Worm (Caenorhabditis elegans) whole organism, L4 larva: Measurements from ENCODE around the gene fbxb-58.

ENCODE experiments used
- D1046.2 ChIP-seq: fragments of 200-800 bp; sonication (Bioruptor generic); IDR thresholded peaks from 2 replicates; pipeline ENCODE4 v1.3.6; 2022; ENCODE audit warnings: missing genetic modification characterization, missing compliant biosample characterization
- F37D6.2 ChIP-seq: sonication (generic microtip); optimal IDR thresholded peaks from 2 replicates; lab custom pipeline; 2016; ENCODE audit warnings: mild to moderate bottlenecking, missing genetic modification characterization, missing compliant biosample characterization
- R02D3.7 ChIP-seq: fragments of 150-350 bp; sonication (generic microtip); optimal IDR thresholded peaks from 3 replicates; lab custom pipeline; 2014; ENCODE audit warnings: missing biosample characterization, missing genetic modification characterization
- T20F7.1 ChIP-seq: fragments of 200-800 bp; sonication (Bioruptor generic); optimal IDR thresholded peaks from 2 replicates; lab custom pipeline; 2018; ENCODE audit warnings: mild to moderate bottlenecking, missing genetic modification characterization, missing compliant biosample characterization
- T26A8.4 ChIP-seq: fragments of 200-800 bp; sonication (Bioruptor generic); IDR thresholded peaks from 2 replicates; pipeline ENCODE4 v1.3.6; 2022; ENCODE audit warnings: missing genetic modification characterization, missing compliant biosample characterization
- Y105C5A.15 ChIP-seq: fragments of 200-800 bp; sonication (Bioruptor generic); IDR thresholded peaks from 2 replicates; pipeline ENCODE4 v1.3.6; 2022; ENCODE audit warnings: missing genetic modification characterization, missing compliant biosample characterization
- Y5F2A.4 ChIP-seq: fragments of 200-800 bp; sonication (Bioruptor generic); optimal IDR thresholded peaks from 2 replicates; lab custom pipeline; 2018; ENCODE audit warnings: mild to moderate bottlenecking, missing genetic modification characterization, missing compliant biosample characterization
- ZK337.2 ChIP-seq: fragments of 200-800 bp; sonication (Bioruptor generic); IDR thresholded peaks from 2 replicates; pipeline ENCODE4 v1.3.6; 2022; ENCODE audit warnings: missing genetic modification reagents, missing genetic modification characterization, missing compliant biosample characterization
- ZK546.5 ChIP-seq, 2 experiments: sonication (generic microtip); optimal IDR thresholded peaks; 2 replicates each; lab custom pipeline; 2017; ENCODE audit warnings: missing biosample characterization in 2 of 2, missing genetic modification characterization in 2 of 2
- aha-1 ChIP-seq: fragments of 150-350 bp; peaks from one replicate; lab custom pipeline; 2014; ENCODE audit warnings: missing biosample characterization, missing genetic modification characterization
- ama-1 ChIP-seq: fragments of 150-350 bp; optimal IDR thresholded peaks from 2 replicates; lab custom pipeline; 2014; ENCODE audit warnings: inconsistent platforms, mixed read lengths
- ceh-44 ChIP-seq: fragments of 200-800 bp; sonication (Bioruptor generic); IDR thresholded peaks from 2 replicates; pipeline ENCODE4 v1.3.6; 2022; ENCODE audit warnings: missing genetic modification reagents, missing genetic modification characterization, missing compliant biosample characterization
- ceh-82 ChIP-seq: sonication (generic microtip); optimal IDR thresholded peaks from 2 replicates; lab custom pipeline; 2017; ENCODE audit warnings: missing biosample characterization, missing genetic modification characterization
- cey-2 ChIP-seq: sonication (generic microtip); optimal IDR thresholded peaks from 3 replicates; lab custom pipeline; 2017; ENCODE audit warnings: missing genetic modification characterization, mild to moderate bottlenecking, missing compliant biosample characterization, antibody characterized with exemption, borderline replicate concordance; ENCODE audit not compliant: insufficient read depth
- ctbp-1 ChIP-seq: fragments of 200-800 bp; sonication (Bioruptor generic); IDR thresholded peaks from 2 replicates; pipeline ENCODE4 v1.3.6; 2022; ENCODE audit warnings: missing genetic modification reagents, missing genetic modification characterization, missing compliant biosample characterization
- daf-12 ChIP-seq: fragments of 150-350 bp; optimal IDR thresholded peaks from 2 replicates; lab custom pipeline; 2014; ENCODE audit warnings: missing biosample characterization, missing genetic modification reagents, missing genetic modification characterization
- daf-19 ChIP-seq: fragments of 200-800 bp; sonication (Bioruptor generic); conservative IDR thresholded peaks from 2 replicates; pipeline ENCODE4 v1.3.6; 2022; ENCODE audit warnings: missing genetic modification characterization, missing compliant biosample characterization
- dmd-6 ChIP-seq: fragments of 200-800 bp; sonication (Bioruptor generic); IDR thresholded peaks from 2 replicates; pipeline ENCODE4 v1.3.6; 2022; ENCODE audit warnings: missing genetic modification reagents, missing genetic modification characterization, missing compliant biosample characterization
- dmd-8 ChIP-seq: fragments of 200-800 bp; sonication (Bioruptor generic); IDR thresholded peaks from 2 replicates; pipeline ENCODE4 v1.3.6; 2022; ENCODE audit warnings: missing genetic modification characterization, missing compliant biosample characterization
- dpl-1 ChIP-seq: fragments of 150-350 bp; optimal IDR thresholded peaks from 2 replicates; lab custom pipeline; 2014; ENCODE audit warnings: missing biosample characterization, missing genetic modification reagents, missing genetic modification characterization
- dve-1 ChIP-seq: sonication (generic microtip); optimal IDR thresholded peaks from 2 replicates; lab custom pipeline; 2017; ENCODE audit warnings: antibody characterized with exemption, mild to moderate bottlenecking, missing genetic modification characterization, missing compliant biosample characterization; ENCODE audit not compliant: insufficient read depth
- egl-27 ChIP-seq: sonication (generic microtip); optimal IDR thresholded peaks from 3 replicates; lab custom pipeline; 2017; ENCODE audit warnings: missing biosample characterization, missing genetic modification reagents, missing genetic modification characterization
- hif-1 ChIP-seq, 2 experiments: sonication (generic microtip); optimal IDR thresholded peaks; 2 replicates each; lab custom pipeline; 2016 to 2017; ENCODE audit warnings: missing compliant biosample characterization in 2 of 2, missing genetic modification characterization in 2 of 2, missing genetic modification reagents in 2 of 2, missing genotype in 2 of 2, mild to moderate bottlenecking in 1 of 2
- hlh-11 ChIP-seq: fragments of 200-800 bp; sonication (Bioruptor generic); optimal IDR thresholded peaks from 2 replicates; lab custom pipeline; 2018; ENCODE audit warnings: mild to moderate bottlenecking, missing genetic modification characterization, missing compliant biosample characterization
- lin-1 ChIP-seq: fragments of 200-800 bp; sonication (Bioruptor generic); IDR thresholded peaks from 2 replicates; pipeline ENCODE4 v1.3.6; 2022; ENCODE audit warnings: missing genetic modification reagents, missing genetic modification characterization, missing compliant biosample characterization
- lin-29 ChIP-seq: fragments of 200-800 bp; sonication (Bioruptor generic); IDR thresholded peaks from 2 replicates; pipeline ENCODE4 v1.3.6; 2022; ENCODE audit warnings: missing genetic modification reagents, missing genetic modification characterization, missing compliant biosample characterization
- madf-5 ChIP-seq, 2 experiments: fragments of 200-800 bp; sonication (Bioruptor generic); IDR thresholded peaks; 2 replicates each; pipeline ENCODE4 v1.3.6; 2022; ENCODE audit warnings: missing compliant biosample characterization in 2 of 2, missing genetic modification characterization in 2 of 2
- mep-1 ChIP-seq: fragments of 150-350 bp; sonication (generic microtip); optimal IDR thresholded peaks from 3 replicates; lab custom pipeline; 2014; ENCODE audit warnings: missing biosample characterization, missing genetic modification characterization
- nhr-111 ChIP-seq: fragments of 200-800 bp; sonication (Bioruptor generic); optimal IDR thresholded peaks from 2 replicates; lab custom pipeline; 2018; ENCODE audit warnings: mild to moderate bottlenecking, missing genetic modification characterization, missing compliant biosample characterization
- nhr-28 ChIP-seq: fragments of 150-350 bp; optimal IDR thresholded peaks from 2 replicates; lab custom pipeline; 2014; ENCODE audit warnings: missing biosample characterization, missing genetic modification characterization
- nhr-41 ChIP-seq: fragments of 200-800 bp; sonication (Bioruptor generic); IDR thresholded peaks from 2 replicates; pipeline ENCODE4 v1.3.6; 2022; ENCODE audit warnings: missing genetic modification reagents, missing genetic modification characterization, missing compliant biosample characterization
- nhr-42 ChIP-seq: fragments of 200-800 bp; sonication (Bioruptor generic); IDR thresholded peaks from 2 replicates; pipeline ENCODE4 v1.3.6; 2022; ENCODE audit warnings: missing genetic modification characterization, missing compliant biosample characterization
- nhr-6 ChIP-seq: fragments of 150-350 bp; optimal IDR thresholded peaks from 2 replicates; lab custom pipeline; 2014; ENCODE audit warnings: missing biosample characterization, missing genetic modification characterization
- saeg-2 ChIP-seq: fragments of 200-800 bp; sonication (Bioruptor generic); IDR thresholded peaks from 2 replicates; pipeline ENCODE4 v1.3.6; 2022; ENCODE audit warnings: missing genetic modification reagents, missing genetic modification characterization, missing compliant biosample characterization
- set-16 ChIP-seq: fragments of 200-800 bp; sonication (Bioruptor generic); IDR thresholded peaks from 2 replicates; pipeline ENCODE4 v1.3.6; 2022; ENCODE audit warnings: missing genetic modification reagents, missing genetic modification characterization, missing compliant biosample characterization
- spr-1 ChIP-seq: sonication (generic microtip); optimal IDR thresholded peaks from 2 replicates; lab custom pipeline; 2016; ENCODE audit warnings: mild to moderate bottlenecking, missing genetic modification characterization, missing compliant biosample characterization
- tag-97 ChIP-seq: fragments of 200-800 bp; sonication (Bioruptor generic); IDR thresholded peaks from 2 replicates; pipeline ENCODE4 v1.3.6; 2022; ENCODE audit warnings: missing genetic modification characterization, missing compliant biosample characterization
- tra-1 ChIP-seq: fragments of 200-800 bp; sonication (Bioruptor generic); IDR thresholded peaks from 2 replicates; pipeline ENCODE4 v1.3.6; 2022; ENCODE audit warnings: missing genetic modification reagents, missing genetic modification characterization, missing compliant biosample characterization
- unc-130 ChIP-seq: sonication (generic microtip); optimal IDR thresholded peaks from 2 replicates; lab custom pipeline; 2016; ENCODE audit warnings: missing genetic modification reagents, missing genetic modification characterization, missing compliant biosample characterization
- unc-39 ChIP-seq: sonication (generic microtip); optimal IDR thresholded peaks from 2 replicates; lab custom pipeline; 2017; ENCODE audit warnings: missing biosample characterization, missing genetic modification characterization
- unc-62 ChIP-seq, 3 experiments: fragments of 150-350 bp in 1 of 3; sonication (generic microtip); optimal IDR thresholded peaks in 2 of 3; peaks in 1 of 3; 1 replicate in 1 of 3; 2 replicates in 2 of 3; lab custom pipeline; 2014 to 2017; ENCODE audit warnings: missing biosample characterization in 3 of 3, missing genetic modification characterization in 3 of 3, missing genetic modification reagents in 3 of 3, missing genotype in 1 of 3
- vab-7 ChIP-seq: fragments of 200-800 bp; sonication (Bioruptor generic); IDR thresholded peaks from 2 replicates; pipeline ENCODE4 v1.3.6; 2022; ENCODE audit warnings: missing genetic modification reagents, missing genetic modification characterization, missing compliant biosample characterization
- zip-11 ChIP-seq: fragments of 200-800 bp; sonication (Bioruptor generic); IDR thresholded peaks from 2 replicates; pipeline ENCODE4 v1.3.6; 2022; ENCODE audit warnings: missing genetic modification characterization, missing compliant biosample characterization
- ztf-7 ChIP-seq: fragments of 150-350 bp; optimal IDR thresholded peaks from 2 replicates; lab custom pipeline; 2014; ENCODE audit warnings: missing biosample characterization, missing genetic modification characterization

fbxb-58 gene

DNA sequence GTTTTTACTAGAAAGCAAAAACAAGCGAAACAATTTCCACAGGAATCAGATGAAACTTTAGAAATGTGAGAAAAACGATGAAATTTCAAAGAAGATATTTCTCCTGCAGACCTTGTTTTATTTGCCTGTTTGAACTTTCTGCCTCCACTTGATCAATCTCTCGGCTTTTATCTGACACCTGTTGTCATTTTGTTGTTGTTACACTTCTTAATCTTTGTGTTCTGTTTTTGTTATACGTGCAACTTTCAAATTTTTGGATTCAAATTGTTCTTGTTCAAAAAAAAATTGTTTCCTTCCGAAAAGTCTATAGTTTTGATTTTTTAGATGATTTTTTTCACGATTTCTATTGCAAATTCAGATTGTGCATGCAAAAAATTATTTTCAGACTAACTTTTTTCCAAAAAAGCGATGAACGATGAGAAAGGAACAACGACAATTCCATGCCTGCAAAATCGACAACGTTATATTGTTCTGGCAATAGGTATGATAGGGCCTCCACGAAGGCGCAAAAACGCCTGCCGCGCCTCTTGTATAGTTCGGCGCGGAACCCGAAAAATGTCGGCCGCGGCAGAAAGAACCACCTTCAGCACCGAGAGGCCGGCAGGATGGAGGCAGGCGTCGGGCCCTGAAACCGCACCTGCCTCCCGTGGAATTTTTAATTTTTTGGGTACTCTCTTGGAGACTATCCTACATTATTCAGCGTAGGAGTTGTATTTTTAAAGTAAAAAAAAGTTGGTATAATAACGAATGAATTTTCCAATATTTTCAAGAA, 7.1 kb upstream of the fbxb-58 start, which contains the start of gene H11E01.2:
Gene H11E01.2, plus strand, starts transcription at position 380 of the 772 bp plus-strand sequence.
- TF ChIP-seq hif-1 (tag; optimal IDR thresholded peaks at IDR 0.05; lab: Kevin White, UChicago) (peak in 1 of 2 experiments; percentile 51), daf-19 (no peak), aha-1 (tag; lab: Kevin White, UChicago) (peak; percentile 95), ZK546.5 (tag; optimal IDR thresholded peaks at IDR 0.05; lab: Kevin White, UChicago) (no peak), unc-62 (GFP tag; optimal IDR thresholded peaks at IDR 0.05 in 1 of 2; lab: Kevin White, UChicago) (peak in 1 of 2 experiments; percentile 4), unc-62 (tag; optimal IDR thresholded peaks at IDR 0.05; lab: Kevin White, UChicago) (no peak), set-16 (GFP tag; lab: Robert Waterston, UW) (peak; percentile 85), nhr-28 (tag; lab: Kevin White, UChicago) (peak; percentile 2)

DNA sequence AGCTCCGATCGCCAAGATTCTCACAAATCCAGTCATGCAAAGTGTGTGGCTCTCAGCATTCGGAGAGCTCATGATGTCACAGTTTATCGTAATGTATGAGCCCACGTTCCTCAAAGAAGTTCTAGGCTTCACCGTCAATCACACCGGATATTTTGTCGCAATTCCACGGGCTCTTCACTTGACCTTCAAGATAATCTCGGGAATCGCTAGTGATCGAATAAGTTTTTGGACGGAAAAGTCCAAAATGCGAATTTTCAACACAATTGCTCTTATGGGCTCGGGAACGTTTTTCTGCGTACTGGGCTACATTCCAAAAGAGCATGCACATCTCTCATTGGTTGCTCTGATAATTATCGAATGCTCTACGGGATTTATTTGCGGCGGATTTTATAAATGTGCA, 4.9 kb upstream of the fbxb-58 start:
- TF ChIP-seq saeg-2 (GFP tag; lab: Robert Waterston, UW): no peak
- peak in 1 of 2 experiments; percentile 76 for TF ChIP-seq unc-62 (GFP tag; optimal IDR thresholded peaks at IDR 0.05 in 1 of 2; lab: Kevin White, UChicago)
- no peak for TF ChIP-seq unc-62 (tag; optimal IDR thresholded peaks at IDR 0.05; lab: Kevin White, UChicago)
- TF ChIP-seq ceh-44 (GFP tag; lab: Robert Waterston, UW): no peak
- no peak for TF ChIP-seq lin-29 (GFP tag; lab: Robert Waterston, UW)
- no peak for TF ChIP-seq R02D3.7 (tag; lab: Kevin White, UChicago)
- TF ChIP-seq Y5F2A.4 (GFP tag; lab: Kevin White, UChicago): no peak
- TF ChIP-seq dmd-6 (GFP tag; lab: Robert Waterston, UW): no peak
- TF ChIP-seq daf-12 (tag; lab: Kevin White, UChicago): no peak
- TF ChIP-seq aha-1 (tag; lab: Kevin White, UChicago): peak; percentile 79
- no peak for TF ChIP-seq tag-97 (GFP tag; lab: Robert Waterston, UW)
- no peak for TF ChIP-seq nhr-42 (GFP tag; lab: Robert Waterston, UW)

DNA sequence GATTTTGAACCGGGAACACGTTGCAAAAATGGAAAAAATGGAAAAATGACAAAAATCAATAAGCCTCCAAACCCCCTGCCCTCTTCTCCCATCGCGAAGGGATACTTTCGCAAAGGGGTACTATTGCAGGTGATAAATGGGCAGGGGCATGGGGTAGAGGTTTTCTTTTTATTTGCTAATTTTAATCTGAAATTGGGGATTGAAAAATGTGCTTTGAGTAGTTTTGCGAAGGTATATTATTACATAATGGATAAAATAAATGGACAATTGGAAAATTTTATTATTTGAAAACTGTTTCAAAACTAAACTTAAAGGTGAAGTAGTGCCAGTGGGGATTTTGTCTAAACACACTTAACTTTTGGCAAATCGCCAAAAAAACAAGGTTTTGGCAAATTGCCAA, 924 bp upstream of the fbxb-58 start:
- TF ChIP-seq ZK546.5 (tag; optimal IDR thresholded peaks at IDR 0.05; lab: Kevin White, UChicago): peak; percentile 22 to 66
- TF ChIP-seq hlh-11: peak; percentile 95
- no peak for TF ChIP-seq nhr-111 (GFP tag; lab: Kevin White, UChicago)
- peak; percentile 61; the same call in 1 of the 2 replicates for TF ChIP-seq zip-11 (GFP tag; lab: Robert Waterston, UW)
- TF ChIP-seq T20F7.1: peak; percentile 91
- TF ChIP-seq vab-7: peak; percentile 96
- no peak for TF ChIP-seq cey-2
- TF ChIP-seq aha-1 (tag; lab: Kevin White, UChicago): peak; percentile 98
- peak; percentile 40 for TF ChIP-seq unc-39 (tag; lab: Kevin White, UChicago)
- no peak for TF ChIP-seq ama-1 (lab: Kevin White, UChicago)
- TF ChIP-seq ztf-7: peak; percentile 89
- TF ChIP-seq T26A8.4 (GFP tag; lab: Robert Waterston, UW): peak; percentile 99
- TF ChIP-seq dpl-1 (GFP tag; lab: Kevin White, UChicago): peak; percentile 66
- no peak for TF ChIP-seq unc-130
- TF ChIP-seq dve-1: peak; percentile 99
- TF ChIP-seq madf-5 (GFP tag; IDR thresholded peaks at IDR 0.05; lab: Robert Waterston, UW): peak; percentile 76 to 89
- peak; percentile 90 for TF ChIP-seq nhr-41 (GFP tag; lab: Robert Waterston, UW)
- TF ChIP-seq daf-12 (tag; lab: Kevin White, UChicago): no peak
- 0 out of 2 replicates have a peak, but pooled peaks have one; percentile 64 for TF ChIP-seq Y105C5A.15 (GFP tag; lab: Robert Waterston, UW)
- no peak for TF ChIP-seq dmd-8 (GFP tag; lab: Robert Waterston, UW)
- peak; percentile 99 for TF ChIP-seq mep-1 (tag; lab: Kevin White, UChicago)
- peak; percentile 62 for TF ChIP-seq lin-1 (GFP tag; lab: Robert Waterston, UW)
- no peak for TF ChIP-seq ZK337.2 (GFP tag; lab: Robert Waterston, UW)
- TF ChIP-seq egl-27: peak; percentile 56
- peak; percentile 96 for TF ChIP-seq ctbp-1
- TF ChIP-seq F37D6.2 (tag; lab: Kevin White, UChicago): peak; percentile 98
- TF ChIP-seq D1046.2: peak; percentile 84; the same call in 1 of the 2 replicates
- TF ChIP-seq ceh-82 (tag; lab: Kevin White, UChicago): peak; percentile 68
- TF ChIP-seq set-16 (GFP tag; lab: Robert Waterston, UW): no peak
- peak; percentile 75; the same call in 1 of the 2 replicates for TF ChIP-seq tag-97 (GFP tag; lab: Robert Waterston, UW)
- TF ChIP-seq spr-1 (tag; lab: Kevin White, UChicago): peak; percentile 96
- no peak for TF ChIP-seq R02D3.7 (tag; lab: Kevin White, UChicago)
- TF ChIP-seq nhr-6: peak; percentile 93
- peak; percentile 97 for TF ChIP-seq tra-1 (GFP tag; lab: Robert Waterston, UW)
